Fruit fly (Drosophila melanogaster) whole organism, adult: ENCODE data around the gene CG6276.

Source experiments
- CG11617 ChIP-seq: fragments of 200-800 bp; sonication (Bioruptor generic); optimal IDR thresholded peaks from 2 replicates; lab custom pipeline; 2017; ENCODE audit warnings: mild to moderate bottlenecking, missing biosample characterization, missing genetic modification reagents, missing genetic modification characterization
- CG12768 ChIP-seq: fragments of 200-800 bp; sonication (Bioruptor generic); optimal IDR thresholded peaks from 2 replicates; lab custom pipeline; 2017; ENCODE audit warnings: missing biosample characterization, missing genetic modification characterization, mild to moderate bottlenecking, moderate library complexity, missing genetic modification reagents
- CG14711 ChIP-seq: fragments of 200-800 bp; sonication (Bioruptor generic); optimal IDR thresholded peaks from 2 replicates; lab custom pipeline; 2018; ENCODE audit warnings: missing biosample characterization, mild to moderate bottlenecking, missing genetic modification characterization, moderate library complexity
- CG1620 ChIP-seq: fragments of 200-800 bp; sonication (Bioruptor generic); optimal IDR thresholded peaks from 2 replicates; lab custom pipeline; 2016; ENCODE audit warnings: missing biosample characterization, missing genetic modification characterization
- CG5204 ChIP-seq: fragments of 200-800 bp; sonication (Bioruptor generic); optimal IDR thresholded peaks from 2 replicates; lab custom pipeline; 2016; ENCODE audit warnings: missing biosample characterization, missing genetic modification characterization
- CG7045 ChIP-seq: fragments of 200-800 bp; sonication (Bioruptor generic); optimal IDR thresholded peaks from 2 replicates; lab custom pipeline; 2017; ENCODE audit warnings: missing biosample characterization, mild to moderate bottlenecking, missing genetic modification characterization
- Hr96 ChIP-seq: fragments of 200-800 bp; sonication (Bioruptor generic); optimal IDR thresholded peaks from 2 replicates; lab custom pipeline; 2016; ENCODE audit warnings: missing biosample characterization, missing genetic modification characterization
- Mnt ChIP-seq: fragments of 200-800 bp; sonication (Bioruptor generic); optimal IDR thresholded peaks from 2 replicates; lab custom pipeline; 2016; ENCODE audit warnings: missing biosample characterization, mild to moderate bottlenecking, missing genetic modification characterization
- bab1 ChIP-seq: fragments of 200-800 bp; sonication (Bioruptor generic); optimal IDR thresholded peaks from 3 replicates; lab custom pipeline; 2019; ENCODE audit warnings: missing biosample characterization, mild to moderate bottlenecking, missing genetic modification characterization, moderate library complexity
- kay ChIP-seq: fragments of 200-800 bp; sonication (Bioruptor generic); peaks from one replicate; lab custom pipeline; 2016; ENCODE audit warnings: missing biosample characterization, missing genetic modification characterization, borderline replicate concordance
- ovo ChIP-seq: fragments of 200-800 bp; sonication (Bioruptor generic); optimal IDR thresholded peaks from 2 replicates; lab custom pipeline; 2016; ENCODE audit warnings: missing biosample characterization, missing genetic modification characterization
- pad ChIP-seq: fragments of 200-800 bp; sonication (Bioruptor generic); optimal IDR thresholded peaks from 3 replicates; lab custom pipeline; 2017; ENCODE audit warnings: missing biosample characterization, missing genetic modification characterization, mild to moderate bottlenecking, moderate library complexity, missing genetic modification reagents
- tj ChIP-seq: fragments of 200-800 bp; sonication (Bioruptor generic); optimal IDR thresholded peaks from 3 replicates; lab custom pipeline; 2017; ENCODE audit warnings: missing biosample characterization, mild to moderate bottlenecking, missing genetic modification characterization, moderate library complexity
- toe ChIP-seq: fragments of 200-800 bp; sonication (Bioruptor generic); optimal IDR thresholded peaks from 2 replicates; lab custom pipeline; 2016; ENCODE audit warnings: missing biosample characterization, missing genetic modification characterization

DNA sequence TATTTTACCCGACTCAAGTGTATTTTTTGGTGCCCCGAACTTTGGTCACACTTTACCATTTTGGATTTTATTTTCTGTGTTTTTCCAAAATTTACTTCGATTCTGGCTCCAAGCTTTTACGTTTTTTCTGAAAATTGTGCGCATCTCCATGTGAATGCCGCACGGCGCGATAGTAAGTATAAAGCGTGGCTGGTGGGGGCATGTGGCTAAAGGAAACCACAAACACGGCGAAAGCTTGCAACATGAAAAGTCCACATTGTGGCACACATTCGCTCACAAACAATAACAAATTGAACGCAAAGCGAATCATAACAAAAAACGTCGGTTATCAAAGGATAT, 847 bp upstream of the CG6276 start, which contains the start of gene ear:
- TF ChIP-seq Mnt (GFP tag; lab: Kevin White, UChicago) (no peak), CG7045 (GFP tag; lab: Kevin White, UChicago) (no peak), CG11617 (GFP tag; lab: Kevin White, UChicago) (no peak), CG5204 (GFP tag; lab: Kevin White, UChicago) (no peak), CG12768 (GFP tag; lab: Kevin White, UChicago) (no peak), tj (GFP tag; lab: Kevin White, UChicago) (no peak), pad (GFP tag; lab: Kevin White, UChicago) (no peak), bab1 (GFP tag; lab: Kevin White, UChicago) (no peak), toe (GFP tag; lab: Kevin White, UChicago) (no peak), Hr96 (GFP tag; lab: Kevin White, UChicago) (no peak), ovo (GFP tag; lab: Kevin White, UChicago) (no peak), kay (GFP tag; lab: Kevin White, UChicago) (no peak), CG14711 (tag; lab: Kevin White, UChicago) (no peak), CG1620 (no peak)
